Worm (Caenorhabditis elegans): ENCODE measurements around the gene cest-1.1.

cest-1.1 gene

ce11 chrV:14176572-14176971 is 10.0 kb upstream of the cest-1.1 start:
- TF ChIP-seq him-1 (tag; optimal IDR thresholded peaks at IDR 0.05) (no peak), dao-5 (tag; optimal IDR thresholded peaks at IDR 0.05) (no peak), W03F9.2 (tag; optimal IDR thresholded peaks at IDR 0.05) (no peak)

- no peak for TF ChIP-seq W03F9.2 (tag; optimal IDR thresholded peaks at IDR 0.05)
- no peak for TF ChIP-seq him-1 (tag; optimal IDR thresholded peaks at IDR 0.05)
- no peak for TF ChIP-seq dao-5 (tag; optimal IDR thresholded peaks at IDR 0.05)
Measured at ce11 chrV:14175216-14175615, 8.7 kb upstream of the cest-1.1 start, which contains the start of gene cest-2.2. Gene cest-2.2 (minus strand): TSS chrV:14175355.

ce11 chrV:14171284-14171683 is 4.8 kb upstream of the cest-1.1 start, which contains the start of gene cest-2.1:
Gene cest-2.1 (minus strand): TSS chrV:14171481.
- TF ChIP-seq him-1 (tag; optimal IDR thresholded peaks at IDR 0.05): no peak
- no peak for TF ChIP-seq dao-5 (tag; optimal IDR thresholded peaks at IDR 0.05)
- no peak for TF ChIP-seq W03F9.2 (tag; optimal IDR thresholded peaks at IDR 0.05)

ce11 chrV:14167629-14168028 is 1.1 kb upstream of the cest-1.1 start, which contains the start of gene ocam-1:
Gene ocam-1 (minus strand): TSS chrV:14167729.
- TF ChIP-seq dao-5 (tag; optimal IDR thresholded peaks at IDR 0.05) (no peak), him-1 (tag; optimal IDR thresholded peaks at IDR 0.05) (no peak), W03F9.2 (tag; optimal IDR thresholded peaks at IDR 0.05) (no peak)

ce11 chrV:14165745-14166144 is 785 bp downstream of the cest-1.1 start:
- TF ChIP-seq dao-5 (tag; optimal IDR thresholded peaks at IDR 0.05) (no peak), W03F9.2 (tag; optimal IDR thresholded peaks at IDR 0.05) (no peak), him-1 (tag; optimal IDR thresholded peaks at IDR 0.05) (no peak)

- TF ChIP-seq W03F9.2 (tag; optimal IDR thresholded peaks at IDR 0.05) (no peak), him-1 (tag; optimal IDR thresholded peaks at IDR 0.05) (no peak), dao-5 (tag; optimal IDR thresholded peaks at IDR 0.05) (no peak)
Measured at ce11 chrV:14162959-14163548, 3.5 kb downstream of the cest-1.1 start, which contains the start of gene srd-26. Gene srd-26 (minus strand): TSS chrV:14163009.

ce11 chrV:14160698-14161097 is 5.8 kb downstream of the cest-1.1 start, which contains the start of gene cest-1.2:
Gene cest-1.2 (minus strand): TSS chrV:14160862.
- TF ChIP-seq dao-5 (tag; optimal IDR thresholded peaks at IDR 0.05) (no peak), him-1 (tag; optimal IDR thresholded peaks at IDR 0.05) (no peak), W03F9.2 (tag; optimal IDR thresholded peaks at IDR 0.05) (no peak)

ce11 chrV:14156468-14156867 is 10.1 kb downstream of the cest-1.1 start, which contains the start of gene AH10.2:
Gene AH10.2 (plus strand): TSS chrV:14156768.
- TF ChIP-seq dao-5 (tag; optimal IDR thresholded peaks at IDR 0.05) (no peak), him-1 (tag; optimal IDR thresholded peaks at IDR 0.05) (no peak), W03F9.2 (tag; optimal IDR thresholded peaks at IDR 0.05) (no peak)

- no peak for TF ChIP-seq dao-5 (tag; optimal IDR thresholded peaks at IDR 0.05)
- no peak for TF ChIP-seq him-1 (tag; optimal IDR thresholded peaks at IDR 0.05)
- TF ChIP-seq W03F9.2 (tag; optimal IDR thresholded peaks at IDR 0.05): no peak
Measured at ce11 chrV:14153615-14154014, 12.9 kb downstream of the cest-1.1 start.

- TF ChIP-seq W03F9.2 (tag; optimal IDR thresholded peaks at IDR 0.05): no peak
Measured at ce11 chrV:14150966-14151365, 15.6 kb downstream of the cest-1.1 start.

- TF ChIP-seq him-1 (tag; optimal IDR thresholded peaks at IDR 0.05) (no peak), W03F9.2 (tag; optimal IDR thresholded peaks at IDR 0.05) (no peak), dao-5 (tag; optimal IDR thresholded peaks at IDR 0.05) (no peak)
Measured at ce11 chrV:14149125-14149524, 17.4 kb downstream of the cest-1.1 start.

- TF ChIP-seq him-1 (tag; optimal IDR thresholded peaks at IDR 0.05): no peak
- TF ChIP-seq dao-5 (tag; optimal IDR thresholded peaks at IDR 0.05): no peak
- TF ChIP-seq W03F9.2 (tag; optimal IDR thresholded peaks at IDR 0.05): no peak
Measured at ce11 chrV:14147114-14147513, 19.4 kb downstream of the cest-1.1 start.

- TF ChIP-seq W03F9.2 (tag; optimal IDR thresholded peaks at IDR 0.05) (no peak), him-1 (tag; optimal IDR thresholded peaks at IDR 0.05) (no peak), dao-5 (tag; optimal IDR thresholded peaks at IDR 0.05) (no peak)
Measured at ce11 chrV:14146199-14146598, 20.3 kb downstream of the cest-1.1 start, which contains the start of gene acs-10. Gene acs-10 (plus strand): TSS chrV:14146499.

ce11 chrV:14145267-14145666 is 21.3 kb downstream of the cest-1.1 start, which contains the start of gene par-1:
Gene par-1 (minus strand): TSS chrV:14145367.
- TF ChIP-seq W03F9.2 (tag; optimal IDR thresholded peaks at IDR 0.05) (no peak), dao-5 (tag; optimal IDR thresholded peaks at IDR 0.05) (no peak), him-1 (tag; optimal IDR thresholded peaks at IDR 0.05) (no peak)

ce11 chrV:14143634-14144033 is 22.9 kb downstream of the cest-1.1 start:
- TF ChIP-seq W03F9.2 (tag; optimal IDR thresholded peaks at IDR 0.05): peak; percentile 7
- no peak for TF ChIP-seq dao-5 (tag; optimal IDR thresholded peaks at IDR 0.05)
- TF ChIP-seq him-1 (tag; optimal IDR thresholded peaks at IDR 0.05): peak; percentile 79
